Worm (Caenorhabditis elegans): ENCODE results near the gene nhr-128.

ce11 chrV:2185486-2185885, 36.4 kb upstream of the nhr-128 start:
- TF ChIP-seq cnd-1 (tag; optimal IDR thresholded peaks at IDR 0.05) (no peak), elt-1 (tag; optimal IDR thresholded peaks at IDR 0.05; ENCODE audit: borderline replicate concordance, insufficient read depth) (no peak), ces-1 (GFP tag; optimal IDR thresholded peaks at IDR 0.05) (no peak), nhr-28 (tag; optimal IDR thresholded peaks at IDR 0.05) (no peak), pha-4 (tag; optimal IDR thresholded peaks at IDR 0.05) (no peak), unc-62 (GFP tag; optimal IDR thresholded peaks at IDR 0.05) (no peak), nhr-237 (tag; optimal IDR thresholded peaks at IDR 0.05) (no peak), snpc-4 (tag; optimal IDR thresholded peaks at IDR 0.05) (no peak), nhr-76 (tag; optimal IDR thresholded peaks at IDR 0.05) (no peak), elt-3 (tag; optimal IDR thresholded peaks at IDR 0.05) (no peak), drap-1 (GFP tag; optimal IDR thresholded peaks at IDR 0.05) (no peak)

Data from whole organism, mixed stage, embryonic.